Worm (Caenorhabditis elegans): Measurements from ENCODE around the gene emg-1.

emg-1 gene

DNA sequence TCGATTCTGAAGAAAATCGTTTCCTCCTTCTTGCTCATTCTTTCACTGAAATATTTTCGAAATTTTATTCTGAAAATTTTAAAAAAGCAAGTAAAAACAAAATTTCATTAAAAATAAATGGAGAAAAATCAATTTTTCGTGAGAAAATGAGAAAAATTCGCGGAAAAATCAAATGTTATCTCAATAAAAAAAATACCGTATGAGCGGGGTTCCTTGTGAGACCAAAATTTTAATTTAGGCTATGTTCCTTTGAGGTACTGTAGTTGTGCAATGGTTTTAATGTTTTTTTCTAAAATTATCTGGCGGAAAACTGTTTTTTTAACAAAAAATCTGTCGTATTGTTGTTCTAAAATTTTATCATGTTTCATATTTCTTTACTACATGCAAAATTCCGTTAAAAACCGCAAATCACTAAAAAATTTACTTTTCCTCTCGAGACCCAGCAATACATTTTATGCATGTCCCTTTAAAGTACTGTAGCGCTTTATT, 49.1 kb upstream of the emg-1 start, which contains the start of gene epg-6 (continued):
- TF ChIP-seq ZK185.1 (tag; optimal IDR thresholded peaks at IDR 0.05; ENCODE audit: poor library complexity, severe bottlenecking) (no peak), tbp1 (GFP tag; optimal IDR thresholded peaks at IDR 0.05) (peak; percentile 14), ztf-28 (GFP tag; IDR thresholded peaks at IDR 0.05) (no peak), dox-1 (GFP tag; IDR thresholded peaks at IDR 0.05) (no peak), let-607 (tag; optimal IDR thresholded peaks at IDR 0.05) (no peak), rpc-1 (optimal IDR thresholded peaks at IDR 0.05) (no peak), rpc-1 (tag; optimal IDR thresholded peaks at IDR 0.05) (no peak), ztf-3 (GFP tag; optimal IDR thresholded peaks at IDR 0.05) (no peak), sptf-2 (GFP tag; optimal IDR thresholded peaks at IDR 0.05) (no peak), F52B5.7 (tag; optimal IDR thresholded peaks at IDR 0.05) (no peak), let-526 (GFP tag; IDR thresholded peaks at IDR 0.05) (no peak), unc-62 (GFP tag; optimal IDR thresholded peaks at IDR 0.05) (no peak), ceh-27 (GFP tag; optimal IDR thresholded peaks at IDR 0.05) (no peak), K11D2.4 (GFP tag; IDR thresholded peaks at IDR 0.05) (no peak), F33H1.4 (GFP tag; IDR thresholded peaks at IDR 0.05) (peak; percentile 94), snpc-1.3 (tag; optimal IDR thresholded peaks at IDR 0.05; ENCODE audit: insufficient read depth) (peak; percentile 58), lsl-1 (GFP tag; optimal IDR thresholded peaks at IDR 0.05) (peak; percentile 99), ets-4 (GFP tag; optimal IDR thresholded peaks at IDR 0.05) (no peak), efl-1 (GFP tag; optimal IDR thresholded peaks at IDR 0.05) (peak; percentile 75), mel-28 (tag; optimal IDR thresholded peaks at IDR 0.05; ENCODE audit: borderline replicate concordance) (no peak), Y79H2A.3 (GFP tag; conservative IDR thresholded peaks at IDR 0.05) (0 out of 2 replicates have a peak, but pooled peaks have one; percentile 26), tlf-1 (GFP tag; optimal IDR thresholded peaks at IDR 0.05) (peak; percentile 55), snpc-1.1 (tag; optimal IDR thresholded peaks at IDR 0.05; ENCODE audit: insufficient read depth) (peak; percentile 17), tbx-9 (tag; optimal IDR thresholded peaks at IDR 0.05; ENCODE audit: borderline replicate concordance) (no peak), ccch-3 (GFP tag; optimal IDR thresholded peaks at IDR 0.05) (no peak), F55B11.4 (tag; optimal IDR thresholded peaks at IDR 0.05; ENCODE audit: borderline replicate concordance, insufficient read depth) (no peak), hmg-1.2 (GFP tag; IDR thresholded peaks at IDR 0.05) (peak; percentile 21; the same call in 1 of the 2 replicates), madf-8 (GFP tag; conservative IDR thresholded peaks at IDR 0.05) (peak; percentile 82), B0035.1 (tag; optimal IDR thresholded peaks at IDR 0.05) (no peak)

DNA sequence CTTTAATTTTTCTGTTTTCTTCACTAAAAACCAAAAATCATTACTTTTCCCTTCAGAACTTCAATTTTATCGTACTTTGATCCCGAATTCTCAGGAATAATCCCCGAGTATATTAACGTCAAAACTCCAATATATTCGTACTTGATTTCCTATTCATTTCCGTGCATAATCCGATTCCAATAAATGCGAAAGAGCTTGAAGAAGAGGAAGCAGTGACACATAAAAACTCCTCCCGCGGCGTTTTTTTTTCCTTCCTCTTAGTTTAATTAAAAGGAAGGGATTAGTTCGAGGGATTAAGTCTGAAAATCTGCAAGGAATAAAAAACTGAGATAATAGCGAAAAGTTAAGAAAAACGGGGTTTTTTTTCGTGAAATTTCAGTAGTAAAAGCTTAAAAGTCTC, 48.4 kb upstream of the emg-1 start:
- TF ChIP-seq atf-7 (tag; optimal IDR thresholded peaks at IDR 0.05) = no peak
- no peak for TF ChIP-seq zfh-2 (GFP tag; conservative IDR thresholded peaks at IDR 0.05)
- TF ChIP-seq F22D6.2 (tag; optimal IDR thresholded peaks at IDR 0.05) = no peak

- no peak for TF ChIP-seq nhr-80 (tag; optimal IDR thresholded peaks at IDR 0.05)
Observed at ce11 chrIII:10603248-10603647, 46.1 kb upstream of the emg-1 start, which contains the start of gene Y39A1A.2. Gene Y39A1A.2 (minus strand): TSS chrIII:10603566.

DNA sequence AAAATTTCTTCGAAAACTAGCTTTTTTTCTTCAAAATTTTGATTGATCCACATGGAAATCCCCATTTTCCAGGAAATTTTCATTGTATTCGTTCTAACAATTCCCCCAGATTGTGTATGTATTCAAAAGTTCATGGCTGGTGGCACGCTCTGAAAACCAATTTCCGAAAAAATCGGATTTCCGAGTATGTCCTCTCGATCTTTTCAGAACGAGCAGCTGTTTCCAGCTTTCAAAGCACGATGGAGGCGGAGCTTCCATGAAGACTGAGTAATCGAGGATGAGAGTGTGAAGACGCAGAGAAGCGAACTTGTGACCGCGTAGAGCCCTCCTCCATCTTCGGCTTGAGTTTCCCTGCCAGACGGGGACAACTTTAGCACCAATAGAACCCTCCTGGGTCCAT, 45.0 kb upstream of the emg-1 start:
- TF ChIP-seq snpc-1.3 (tag; optimal IDR thresholded peaks at IDR 0.05; ENCODE audit: insufficient read depth) (no peak), rec-8 (tag; optimal IDR thresholded peaks at IDR 0.05) (no peak), pha-4 (tag; optimal IDR thresholded peaks at IDR 0.05) (no peak), snpc-1.1 (tag; optimal IDR thresholded peaks at IDR 0.05; ENCODE audit: insufficient read depth) (no peak), bed-2 (GFP tag; IDR thresholded peaks at IDR 0.05) (no peak), ceh-40 (GFP tag; IDR thresholded peaks at IDR 0.05) (no peak), B0035.1 (tag; optimal IDR thresholded peaks at IDR 0.05) (no peak), dox-1 (GFP tag; IDR thresholded peaks at IDR 0.05) (no peak)

All from whole organism, young adult.